Fruit fly (Drosophila melanogaster): ENCODE results near the gene CG12310.

CG12310 gene

DNA sequence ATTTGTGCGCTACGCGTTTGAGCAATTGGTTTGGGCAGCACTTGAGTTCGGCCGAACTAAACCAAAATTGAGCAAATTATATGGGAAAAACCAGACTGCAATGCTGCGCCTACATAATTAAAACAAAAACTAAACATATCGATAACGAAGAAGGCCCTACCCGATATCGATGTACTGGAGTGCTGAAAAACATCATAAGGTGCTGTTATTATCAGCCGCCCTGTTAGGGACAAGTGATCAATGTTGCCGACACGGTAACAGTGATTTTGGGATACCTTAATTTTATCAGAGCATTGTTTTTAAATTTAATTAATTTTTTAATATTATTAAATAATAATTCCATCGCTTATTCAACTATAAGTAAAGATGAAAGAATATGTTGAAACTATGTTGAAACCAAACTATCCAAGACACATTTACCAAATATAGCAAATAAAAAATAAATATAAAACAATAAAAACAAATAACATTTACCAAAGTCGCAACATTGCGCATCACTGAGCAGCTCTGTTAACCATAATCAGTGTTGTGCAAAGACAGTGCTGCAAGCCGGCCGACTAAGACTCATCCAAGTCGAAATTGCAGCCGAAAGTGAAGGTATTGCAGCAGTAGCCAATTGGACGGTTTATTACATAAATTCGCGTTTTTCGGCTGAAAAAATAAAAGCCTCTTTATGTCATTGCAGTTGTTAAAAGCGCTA, 44.1 kb upstream of the CG12310 start, which contains the start of the genes sstn, Plp and GlyRS:
sstn (minus strand) TSS at position 131 of the 700 bp plus-strand sequence.
Plp (minus strand) TSS at position 136 of the 700 bp plus-strand sequence.
GlyRS (plus strand) TSS at position 554 of the 700 bp plus-strand sequence.
- TF ChIP-seq topi (GFP tag; optimal IDR thresholded peaks at IDR 0.05) (no peak), CG9139 (GFP tag; optimal IDR thresholded peaks at IDR 0.05) (no peak), CG10669 (GFP tag; optimal IDR thresholded peaks at IDR 0.05) (no peak), OdsH (GFP tag; optimal IDR thresholded peaks at IDR 0.05) (peak; percentile 41), CG11294 (GFP tag; IDR thresholded peaks at IDR 0.05) (no peak), CG11762 (GFP tag; optimal IDR thresholded peaks at IDR 0.05; ENCODE audit: insufficient read depth) (no peak), CG4318 (GFP tag; optimal IDR thresholded peaks at IDR 0.05) (no peak), cyc (GFP tag; optimal IDR thresholded peaks at IDR 0.05) (no peak), CG3919 (GFP tag; optimal IDR thresholded peaks at IDR 0.05) (peak; percentile 18), Gug (GFP tag; IDR thresholded peaks at IDR 0.05) (no peak), pdm3 (GFP tag; optimal IDR thresholded peaks at IDR 0.05) (peak; percentile 29), CG6808 (GFP tag; optimal IDR thresholded peaks at IDR 0.05) (no peak), Smox (GFP tag; optimal IDR thresholded peaks at IDR 0.05) (no peak), Hr38 (GFP tag; optimal IDR thresholded peaks at IDR 0.05) (no peak), salr (GFP tag; optimal IDR thresholded peaks at IDR 0.05) (peak in 1 of 2 experiments; percentile 19), dsx (GFP tag; optimal IDR thresholded peaks at IDR 0.05; ENCODE audit: poor library complexity, severe bottlenecking) (peak; percentile 41), fkh (GFP tag; optimal IDR thresholded peaks at IDR 0.05) (no peak), Hr39 (GFP tag; optimal IDR thresholded peaks at IDR 0.05) (no peak), Met (GFP tag; optimal IDR thresholded peaks at IDR 0.05) (peak; percentile 18), Hr4 (GFP tag; optimal IDR thresholded peaks at IDR 0.05) (no peak), net (GFP tag; optimal IDR thresholded peaks at IDR 0.05) (peak; percentile 11), CG15336 (GFP tag; IDR thresholded peaks at IDR 0.05) (0 out of 2 replicates have a peak, but pooled peaks have one; percentile 23), acj6 (GFP tag; optimal IDR thresholded peaks at IDR 0.05) (peak; percentile 36), Sox102F (GFP tag; optimal IDR thresholded peaks at IDR 0.05) (no peak), CG8632 (GFP tag; optimal IDR thresholded peaks at IDR 0.05) (peak; percentile 28), CG8119 (GFP tag; IDR thresholded peaks at IDR 0.05) (no peak), ss (GFP tag; optimal IDR thresholded peaks at IDR 0.05) (peak in 1 of 2 experiments; percentile 33), eg (GFP tag; IDR thresholded peaks at IDR 0.05) (no peak), CG16779 (tag; optimal IDR thresholded peaks at IDR 0.05) (peak; percentile 0), Blimp-1 (GFP tag; optimal IDR thresholded peaks at IDR 0.05) (peak; percentile 33), lz (GFP tag; optimal IDR thresholded peaks at IDR 0.05) (peak; percentile 0), CG11902 (GFP tag; optimal IDR thresholded peaks at IDR 0.05) (no peak), Ets96B (tag; optimal IDR thresholded peaks at IDR 0.05) (peak; percentile 28), vri (GFP tag; optimal IDR thresholded peaks at IDR 0.05) (peak; percentile 24), svp (GFP tag) (peak; percentile 60), CG1621 (tag; optimal IDR thresholded peaks at IDR 0.05) (no peak), fd85E (GFP tag; optimal IDR thresholded peaks at IDR 0.05) (no peak), CG6276 (GFP tag; optimal IDR thresholded peaks at IDR 0.05) (no peak), dac (GFP tag; optimal IDR thresholded peaks at IDR 0.05) (no peak), CG10631 (GFP tag; optimal IDR thresholded peaks at IDR 0.05) (peak; percentile 55), CG32006 (GFP tag; optimal IDR thresholded peaks at IDR 0.05) (peak; percentile 45), Eip93F (GFP tag; optimal IDR thresholded peaks at IDR 0.05) (peak; percentile 19), CG6163 (GFP tag; IDR thresholded peaks at IDR 0.05) (no peak), CG3032 (tag; optimal IDR thresholded peaks at IDR 0.05) (peak; percentile 33), CG6854 (GFP tag; optimal IDR thresholded peaks at IDR 0.05) (no peak), Ets21C (GFP tag; optimal IDR thresholded peaks at IDR 0.05) (no peak), CG7368 (GFP tag; optimal IDR thresholded peaks at IDR 0.05) (no peak), CG31627 (GFP tag; optimal IDR thresholded peaks at IDR 0.05) (no peak), Sox15 (GFP tag; optimal IDR thresholded peaks at IDR 0.05) (no peak), Sox14 (GFP tag; optimal IDR thresholded peaks at IDR 0.05) (no peak), Eip78C (GFP tag) (peak; percentile 57)

Data from whole organism, prepupa.